Worm (Caenorhabditis elegans) whole organism, early embryonic: Measurements from ENCODE around the gene F14D2.19.

Source experiments
- B0310.2 ChIP-seq: sonication (generic microtip); optimal IDR thresholded peaks from 2 replicates; lab custom pipeline; 2016; ENCODE audit warnings: mild to moderate bottlenecking, missing genetic modification characterization, missing compliant biosample characterization
- aly-1 ChIP-seq: sonication (generic microtip); optimal IDR thresholded peaks from 2 replicates; lab custom pipeline; 2016; ENCODE audit warnings: missing genetic modification characterization, missing compliant biosample characterization
- ama-1 ChIP-seq: fragments of 150-350 bp; optimal IDR thresholded peaks from 2 replicates; lab custom pipeline; 2014
- ceh-36 ChIP-seq: sonication (generic microtip); optimal IDR thresholded peaks from 2 replicates; lab custom pipeline; 2016; ENCODE audit warnings: missing genetic modification characterization, inconsistent platforms, missing compliant biosample characterization
- ets-7 ChIP-seq: sonication (generic microtip); optimal IDR thresholded peaks from 2 replicates; lab custom pipeline; 2016; ENCODE audit warnings: missing genotype, missing genetic modification characterization, missing compliant biosample characterization
- hmg-4 ChIP-seq: fragments of 200-800 bp; sonication (Bioruptor generic); optimal IDR thresholded peaks from 2 replicates; lab custom pipeline; 2018; ENCODE audit warnings: mild to moderate bottlenecking, missing genetic modification characterization, missing compliant biosample characterization
- hnd-1 ChIP-seq: sonication (generic microtip); optimal IDR thresholded peaks from 2 replicates; lab custom pipeline; 2016; ENCODE audit warnings: missing genetic modification characterization, missing compliant biosample characterization
- pes-1 ChIP-seq: fragments of 200-800 bp; sonication (Bioruptor generic); IDR thresholded peaks from 2 replicates; pipeline ENCODE4 v1.3.6; 2022; ENCODE audit warnings: missing genetic modification reagents, missing genetic modification characterization, missing compliant biosample characterization
- scrt-1 ChIP-seq: fragments of 200-800 bp; sonication (Bioruptor generic); IDR thresholded peaks from 2 replicates; pipeline ENCODE4 v1.3.6; 2022; ENCODE audit warnings: missing genetic modification characterization, missing compliant biosample characterization
- sea-1 ChIP-seq: fragments of 200-800 bp; sonication (Bioruptor generic); conservative IDR thresholded peaks from 2 replicates; pipeline ENCODE4 v1.3.6; 2022; ENCODE audit warnings: missing genetic modification characterization, missing compliant biosample characterization
- tra-4 ChIP-seq: sonication (generic microtip); optimal IDR thresholded peaks from 2 replicates; lab custom pipeline; 2017; ENCODE audit warnings: missing genetic modification characterization, missing compliant biosample characterization

DNA sequence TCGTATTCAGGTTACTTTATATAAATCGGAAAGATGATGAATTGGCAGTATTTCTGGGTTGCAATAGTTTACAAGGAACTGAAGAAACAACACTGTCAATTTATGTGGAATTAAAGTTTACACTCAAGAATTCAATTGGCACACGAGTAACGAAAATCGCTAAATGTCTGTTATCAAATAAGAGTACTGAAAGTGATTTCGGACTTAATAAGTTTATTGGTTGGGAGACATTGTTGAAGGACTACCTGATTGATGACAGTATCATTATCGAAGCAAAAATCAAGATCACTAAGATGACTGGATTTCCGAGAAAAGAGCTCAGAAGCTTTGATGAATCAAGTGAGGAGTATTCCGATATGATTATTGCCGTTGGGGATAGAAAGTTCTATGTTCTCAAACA is 38.4 kb upstream of the F14D2.19 start:
- TF ChIP-seq ama-1 (lab: Kevin White, UChicago) (no peak), sea-1 (GFP tag; lab: Robert Waterston, UW) (no peak), hnd-1 (no peak), aly-1 (tag; lab: Kevin White, UChicago) (no peak), hmg-4 (no peak), ceh-36 (tag; lab: Kevin White, UChicago) (no peak), pes-1 (GFP tag; lab: Robert Waterston, UW) (no peak), B0310.2 (tag; lab: Kevin White, UChicago) (no peak), tra-4 (tag; lab: Kevin White, UChicago) (no peak), ets-7 (tag; lab: Kevin White, UChicago) (no peak), scrt-1 (GFP tag; lab: Robert Waterston, UW) (no peak)
